Worm (Caenorhabditis elegans) whole organism, L4 larva: Measurements from ENCODE around the gene str-178.

Experiments used
- D1046.2 ChIP-seq: fragments of 200-800 bp; sonication (Bioruptor generic); IDR thresholded peaks from 2 replicates; pipeline ENCODE4 v1.3.6; 2022; ENCODE audit warnings: missing genetic modification characterization, missing compliant biosample characterization
- T20F7.1 ChIP-seq: fragments of 200-800 bp; sonication (Bioruptor generic); optimal IDR thresholded peaks from 2 replicates; lab custom pipeline; 2018; ENCODE audit warnings: mild to moderate bottlenecking, missing genetic modification characterization, missing compliant biosample characterization
- Y105C5A.15 ChIP-seq: fragments of 200-800 bp; sonication (Bioruptor generic); IDR thresholded peaks from 2 replicates; pipeline ENCODE4 v1.3.6; 2022; ENCODE audit warnings: missing genetic modification characterization, missing compliant biosample characterization
- Y75B8A.6 ChIP-seq: fragments of 200-800 bp; sonication (Bioruptor generic); IDR thresholded peaks from 2 replicates; pipeline ENCODE4 v1.3.6; 2022; ENCODE audit warnings: missing genetic modification reagents, missing genetic modification characterization, missing compliant biosample characterization
- arid-1 ChIP-seq: fragments of 200-800 bp; sonication (Bioruptor generic); conservative IDR thresholded peaks from 2 replicates; pipeline ENCODE4 v1.3.6; 2022; ENCODE audit warnings: missing genetic modification reagents, missing genetic modification characterization, missing compliant biosample characterization
- ceh-28 ChIP-seq: fragments of 150-350 bp; optimal IDR thresholded peaks from 2 replicates; lab custom pipeline; 2014; ENCODE audit warnings: missing biosample characterization, missing genetic modification reagents, missing genetic modification characterization
- ceh-82 ChIP-seq: sonication (generic microtip); optimal IDR thresholded peaks from 2 replicates; lab custom pipeline; 2017; ENCODE audit warnings: missing biosample characterization, missing genetic modification characterization
- ces-1 ChIP-seq: fragments of 150-350 bp; sonication (generic microtip); optimal IDR thresholded peaks from 4 replicates; lab custom pipeline; 2014; ENCODE audit warnings: missing biosample characterization, missing genetic modification reagents, missing genetic modification characterization
- cey-2 ChIP-seq: sonication (generic microtip); optimal IDR thresholded peaks from 3 replicates; lab custom pipeline; 2017; ENCODE audit warnings: missing genetic modification characterization, mild to moderate bottlenecking, missing compliant biosample characterization, antibody characterized with exemption, borderline replicate concordance; ENCODE audit not compliant: insufficient read depth
- daf-12 ChIP-seq: fragments of 150-350 bp; optimal IDR thresholded peaks from 2 replicates; lab custom pipeline; 2014; ENCODE audit warnings: missing biosample characterization, missing genetic modification reagents, missing genetic modification characterization
- daf-16 ChIP-seq, 3 experiments: sonication (generic microtip); optimal IDR thresholded peaks; 2 replicates each; lab custom pipeline; 2016 to 2017; ENCODE audit warnings: missing genetic modification characterization in 3 of 3, missing genetic modification reagents in 3 of 3, mild to moderate bottlenecking in 2 of 3, missing compliant biosample characterization in 2 of 3, missing biosample characterization in 1 of 3, moderate library complexity in 1 of 3
- dmd-9 ChIP-seq: fragments of 200-800 bp; sonication (Bioruptor generic); IDR thresholded peaks from 2 replicates; pipeline ENCODE4 v1.3.6; 2022; ENCODE audit warnings: missing genetic modification reagents, missing genetic modification characterization, missing compliant biosample characterization
- dpl-1 ChIP-seq: fragments of 150-350 bp; optimal IDR thresholded peaks from 2 replicates; lab custom pipeline; 2014; ENCODE audit warnings: missing biosample characterization, missing genetic modification reagents, missing genetic modification characterization
- egl-43 ChIP-seq: fragments of 200-800 bp; sonication (Bioruptor generic); IDR thresholded peaks from 2 replicates; pipeline ENCODE4 v1.3.6; 2022; ENCODE audit warnings: missing genetic modification reagents, missing genetic modification characterization, missing compliant biosample characterization
- hlh-11 ChIP-seq: fragments of 200-800 bp; sonication (Bioruptor generic); optimal IDR thresholded peaks from 2 replicates; lab custom pipeline; 2018; ENCODE audit warnings: mild to moderate bottlenecking, missing genetic modification characterization, missing compliant biosample characterization
- hlh-30 ChIP-seq: sonication (generic microtip); optimal IDR thresholded peaks from 2 replicates; lab custom pipeline; 2017; ENCODE audit warnings: antibody characterized with exemption, mild to moderate bottlenecking, missing genetic modification characterization, missing compliant biosample characterization; ENCODE audit not compliant: insufficient read depth
- jun-1 ChIP-seq: fragments of 150-350 bp; optimal IDR thresholded peaks from 2 replicates; lab custom pipeline; 2014; ENCODE audit warnings: missing biosample characterization, missing genetic modification reagents, missing genetic modification characterization
- lin-29 ChIP-seq: fragments of 200-800 bp; sonication (Bioruptor generic); IDR thresholded peaks from 2 replicates; pipeline ENCODE4 v1.3.6; 2022; ENCODE audit warnings: missing genetic modification reagents, missing genetic modification characterization, missing compliant biosample characterization
- lin-38 ChIP-seq: fragments of 200-800 bp; sonication (Bioruptor generic); IDR thresholded peaks from 2 replicates; pipeline ENCODE4 v1.3.6; 2022; ENCODE audit warnings: missing genetic modification reagents, missing genetic modification characterization, missing compliant biosample characterization
- lir-3 ChIP-seq: sonication (generic microtip); optimal IDR thresholded peaks from 2 replicates; lab custom pipeline; 2016; ENCODE audit warnings: mild to moderate bottlenecking, missing genetic modification characterization, missing compliant biosample characterization
- lsy-2 ChIP-seq, 2 experiments: fragments of 150-350 bp in 1 of 2; sonication (generic microtip) in 1 of 2; optimal IDR thresholded peaks; 2 replicates each; lab custom pipeline; 2014 to 2017; ENCODE audit warnings: missing biosample characterization in 2 of 2, missing genetic modification characterization in 2 of 2
- madf-5 ChIP-seq, 2 experiments: fragments of 200-800 bp; sonication (Bioruptor generic); IDR thresholded peaks; 2 replicates each; pipeline ENCODE4 v1.3.6; 2022; ENCODE audit warnings: missing compliant biosample characterization in 2 of 2, missing genetic modification characterization in 2 of 2
- mdl-1 ChIP-seq, 2 experiments: fragments of 150-350 bp in 1 of 2; sonication (generic microtip) in 1 of 2; optimal IDR thresholded peaks; 2 replicates each; lab custom pipeline; 2014 to 2017; ENCODE audit warnings: missing biosample characterization in 2 of 2, missing genetic modification characterization in 2 of 2
- mep-1 ChIP-seq: fragments of 150-350 bp; sonication (generic microtip); optimal IDR thresholded peaks from 3 replicates; lab custom pipeline; 2014; ENCODE audit warnings: missing biosample characterization, missing genetic modification characterization
- mes-2 ChIP-seq: sonication (generic microtip); optimal IDR thresholded peaks from 2 replicates; lab custom pipeline; 2016; ENCODE audit warnings: missing genotype, mild to moderate bottlenecking, missing genetic modification characterization, missing compliant biosample characterization; ENCODE audit not compliant: poor library complexity, severe bottlenecking
- nhr-102 ChIP-seq: sonication (generic microtip); optimal IDR thresholded peaks from 2 replicates; lab custom pipeline; 2016; ENCODE audit warnings: mild to moderate bottlenecking, missing genetic modification characterization, moderate library complexity, missing compliant biosample characterization
- nhr-48 ChIP-seq: sonication (generic microtip); optimal IDR thresholded peaks from 2 replicates; lab custom pipeline; 2016; ENCODE audit warnings: mild to moderate bottlenecking, missing genetic modification characterization, missing compliant biosample characterization
- rbr-2 ChIP-seq: sonication (generic microtip); optimal IDR thresholded peaks from 2 replicates; lab custom pipeline; 2016; ENCODE audit warnings: missing genotype, missing genetic modification characterization, missing compliant biosample characterization
- sdz-12 ChIP-seq: fragments of 200-800 bp; sonication (Bioruptor generic); optimal IDR thresholded peaks from 2 replicates; lab custom pipeline; 2018; ENCODE audit warnings: mild to moderate bottlenecking, missing genetic modification characterization, missing compliant biosample characterization
- snpc-4 ChIP-seq: fragments of 150-350 bp; optimal IDR thresholded peaks from 2 replicates; lab custom pipeline; 2014; ENCODE audit warnings: missing biosample characterization, missing genetic modification characterization
- tra-1 ChIP-seq: fragments of 200-800 bp; sonication (Bioruptor generic); IDR thresholded peaks from 2 replicates; pipeline ENCODE4 v1.3.6; 2022; ENCODE audit warnings: missing genetic modification reagents, missing genetic modification characterization, missing compliant biosample characterization
- unc-130 ChIP-seq: sonication (generic microtip); optimal IDR thresholded peaks from 2 replicates; lab custom pipeline; 2016; ENCODE audit warnings: missing genetic modification reagents, missing genetic modification characterization, missing compliant biosample characterization
- unc-62 ChIP-seq, 3 experiments: fragments of 150-350 bp in 1 of 3; sonication (generic microtip); optimal IDR thresholded peaks in 2 of 3; peaks in 1 of 3; 1 replicate in 1 of 3; 2 replicates in 2 of 3; lab custom pipeline; 2014 to 2017; ENCODE audit warnings: missing biosample characterization in 3 of 3, missing genetic modification characterization in 3 of 3, missing genetic modification reagents in 3 of 3, missing genotype in 1 of 3
- vab-7 ChIP-seq: fragments of 200-800 bp; sonication (Bioruptor generic); IDR thresholded peaks from 2 replicates; pipeline ENCODE4 v1.3.6; 2022; ENCODE audit warnings: missing genetic modification reagents, missing genetic modification characterization, missing compliant biosample characterization
- zag-1 ChIP-seq: fragments of 150-350 bp; optimal IDR thresholded peaks from 2 replicates; lab custom pipeline; 2014; ENCODE audit warnings: missing biosample characterization, missing genetic modification characterization
- zip-2 ChIP-seq: fragments of 150-350 bp; optimal IDR thresholded peaks from 2 replicates; lab custom pipeline; 2014; ENCODE audit warnings: missing biosample characterization, missing genetic modification characterization
- ztf-11 ChIP-seq: fragments of 150-350 bp; optimal IDR thresholded peaks from 2 replicates; lab custom pipeline; 2014; ENCODE audit warnings: missing biosample characterization, missing genetic modification characterization

Gene str-178

DNA sequence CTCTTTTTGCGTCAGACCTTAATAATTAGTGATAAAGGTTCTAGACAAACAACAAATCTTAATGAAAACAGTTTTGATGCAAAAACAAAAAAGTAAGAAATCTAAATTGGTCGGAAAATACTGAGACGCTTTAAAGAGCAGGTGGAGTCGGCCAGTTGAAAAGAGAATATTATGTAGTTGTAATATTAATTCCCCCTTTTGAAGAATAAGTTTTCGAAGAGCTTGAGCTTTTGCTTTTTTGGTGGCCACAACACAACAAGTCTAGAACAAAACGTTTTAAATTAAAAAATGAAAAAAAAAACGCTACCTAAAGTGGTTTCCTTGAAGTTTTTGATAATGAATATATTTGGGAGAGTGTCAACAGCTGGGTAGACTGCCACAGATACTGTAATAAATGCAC lies at the start of gene str-178:
TSS of gene str-178 (minus strand) at position 101 of the 400 bp plus-strand sequence.
- no peak for TF ChIP-seq arid-1 (GFP tag; lab: Robert Waterston, UW)
- no peak for TF ChIP-seq Y105C5A.15
- TF ChIP-seq lir-3 (tag; lab: Kevin White, UChicago): no peak
- TF ChIP-seq snpc-4 (tag; lab: Kevin White, UChicago): no peak
- TF ChIP-seq mes-2: no peak
- TF ChIP-seq, all 104 proteins: peak for 0

DNA sequence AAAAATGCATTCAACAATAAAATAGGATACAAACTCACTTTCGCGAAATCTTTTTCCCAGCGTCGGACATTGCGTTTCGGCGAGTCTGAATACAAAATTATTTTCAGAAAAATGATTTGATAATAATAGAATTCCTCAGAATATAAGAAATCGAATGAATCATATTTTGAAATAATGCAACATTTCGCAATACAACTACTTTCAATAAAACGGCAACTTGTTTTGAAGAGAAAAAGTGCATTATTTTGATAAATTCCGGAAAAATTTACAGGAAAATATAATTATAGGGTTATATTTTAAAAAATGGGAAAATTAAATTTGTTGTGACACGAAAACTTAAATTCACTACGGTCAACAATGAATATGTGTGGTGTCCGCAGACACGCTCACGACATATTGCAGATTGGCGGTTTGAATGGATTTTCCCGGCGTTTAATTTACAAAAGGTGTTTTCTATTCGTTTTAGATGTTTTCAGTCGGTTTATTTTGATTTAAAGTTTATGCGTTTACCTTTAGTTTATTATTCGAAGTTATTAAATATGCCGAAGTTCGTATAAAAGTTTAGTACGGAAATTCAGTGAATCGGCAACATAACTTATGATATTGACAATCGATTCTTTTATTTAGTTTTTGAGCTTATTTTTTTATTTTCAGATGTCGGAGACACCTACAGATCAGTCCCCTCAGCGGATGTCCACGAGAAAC lies 47.1 kb upstream of the str-178 start, which contains the start of the genes abcf-1 and scc-3:
TSS of gene abcf-1 (minus strand) at position 85 of the 705 bp plus-strand sequence.
TSS of gene scc-3 (plus strand) at position 655 of the 705 bp plus-strand sequence.
- no peak for TF ChIP-seq ceh-28 (tag; lab: Kevin White, UChicago)
- TF ChIP-seq jun-1 (tag; lab: Kevin White, UChicago): no peak
- TF ChIP-seq hlh-30: peak; percentile 23
- TF ChIP-seq D1046.2 (GFP tag; lab: Robert Waterston, UW): no peak
- peak; percentile 84 for TF ChIP-seq zip-2 (tag; lab: Kevin White, UChicago)
- TF ChIP-seq zag-1 (tag; lab: Kevin White, UChicago): no peak
- TF ChIP-seq mep-1: no peak
- TF ChIP-seq daf-16 (GFP tag; optimal IDR thresholded peaks at IDR 0.05; lab: Kevin White, UChicago): no peak
- TF ChIP-seq daf-16 (tag; optimal IDR thresholded peaks at IDR 0.05; lab: Kevin White, UChicago): peak; percentile 60
- no peak for TF ChIP-seq lin-29
- peak in 1 of 2 experiments; percentile 96 for TF ChIP-seq lsy-2 (tag; optimal IDR thresholded peaks at IDR 0.05; lab: Kevin White, UChicago)
- no peak for TF ChIP-seq hlh-11 (tag; lab: Kevin White, UChicago)
- TF ChIP-seq ztf-11 (tag; lab: Kevin White, UChicago): no peak
- TF ChIP-seq lin-38 (GFP tag; lab: Robert Waterston, UW): no peak
- no peak for TF ChIP-seq rbr-2 (tag; lab: Kevin White, UChicago)
- TF ChIP-seq nhr-48 (tag; lab: Kevin White, UChicago): no peak
- peak; percentile 27 for TF ChIP-seq T20F7.1
- peak; percentile 32 for TF ChIP-seq dpl-1 (GFP tag; lab: Kevin White, UChicago)
- TF ChIP-seq nhr-102 (tag; lab: Kevin White, UChicago): no peak
- TF ChIP-seq madf-5 (GFP tag; IDR thresholded peaks at IDR 0.05; lab: Robert Waterston, UW): no peak
- TF ChIP-seq mdl-1 (tag; optimal IDR thresholded peaks at IDR 0.05; lab: Kevin White, UChicago): no peak
- TF ChIP-seq ceh-82 (tag; lab: Kevin White, UChicago): no peak
- TF ChIP-seq, all 104 proteins: peak for 6

DNA sequence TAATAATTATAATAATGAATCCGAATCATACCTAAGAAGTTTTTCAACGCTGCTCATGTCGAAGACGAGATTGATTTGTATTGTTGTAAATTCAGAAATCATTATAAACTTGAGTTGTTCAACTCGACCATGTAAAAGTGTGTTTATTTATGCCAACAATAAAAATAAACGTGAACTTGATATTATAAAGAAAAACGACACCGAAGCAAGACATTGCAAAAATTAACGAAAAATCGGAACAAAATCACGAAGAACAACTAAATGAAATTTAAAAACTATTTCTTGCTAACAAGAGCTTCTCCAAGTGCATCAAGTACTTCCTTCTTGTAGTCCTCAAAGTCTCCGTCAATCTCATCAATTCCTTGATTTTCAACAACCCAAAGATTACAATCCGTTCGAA lies 44.6 kb upstream of the str-178 start, which contains the start of gene F18E2.15:
TSS of gene F18E2.15 (minus strand) at position 101 of the 400 bp plus-strand sequence.
- TF ChIP-seq ces-1 (GFP tag; lab: Kevin White, UChicago) (no peak), sdz-12 (GFP tag; lab: Kevin White, UChicago) (no peak), mes-2 (no peak), rbr-2 (tag; lab: Kevin White, UChicago) (no peak), unc-62 (GFP tag; optimal IDR thresholded peaks at IDR 0.05 in 1 of 2; lab: Kevin White, UChicago) (no peak), unc-62 (tag; optimal IDR thresholded peaks at IDR 0.05; lab: Kevin White, UChicago) (no peak), vab-7 (GFP tag; lab: Robert Waterston, UW) (no peak), egl-43 (GFP tag; lab: Robert Waterston, UW) (no peak)
- TF ChIP-seq, all 104 proteins: peak for 0

DNA sequence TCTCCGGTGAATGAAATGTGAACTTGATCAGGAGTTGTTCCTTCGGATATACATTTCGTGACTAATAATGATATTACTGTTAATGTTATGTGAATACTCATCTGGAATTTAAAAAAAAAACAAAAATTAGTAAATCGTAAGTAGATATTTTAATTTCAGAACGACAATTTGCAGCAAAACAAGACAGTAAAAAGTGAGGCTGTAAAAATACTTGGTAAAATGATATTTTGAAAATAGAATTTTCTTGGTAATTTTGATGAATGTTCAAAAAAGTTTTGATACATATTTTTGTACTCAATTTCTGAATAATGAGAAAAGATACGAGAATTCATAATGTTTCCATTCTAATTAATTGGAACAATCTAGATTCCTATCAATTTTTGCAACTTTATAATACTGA lies 43.3 kb upstream of the str-178 start, which contains the start of gene papl-1:
TSS of gene papl-1 (minus strand) at position 101 of the 400 bp plus-strand sequence.
- TF ChIP-seq Y75B8A.6 (GFP tag; lab: Robert Waterston, UW): no peak
- TF ChIP-seq zip-2 (tag; lab: Kevin White, UChicago): no peak
- TF ChIP-seq dmd-9 (GFP tag; lab: Robert Waterston, UW): no peak
- no peak for TF ChIP-seq unc-130 (GFP tag; lab: Kevin White, UChicago)
- TF ChIP-seq tra-1 (GFP tag; lab: Robert Waterston, UW): no peak
- TF ChIP-seq daf-12: no peak
- no peak for TF ChIP-seq cey-2 (tag; lab: Kevin White, UChicago)
- TF ChIP-seq, all 104 proteins: peak for 0
